Worm (Caenorhabditis elegans) whole organism, L4 larva: Measurements from ENCODE around the gene F52H2.5.

Source experiments
- D1046.2 ChIP-seq: fragments of 200-800 bp; sonication (Bioruptor generic); IDR thresholded peaks from 2 replicates; pipeline ENCODE4 v1.3.6; 2022; ENCODE audit warnings: missing genetic modification characterization, missing compliant biosample characterization
- F10B5.3 ChIP-seq: sonication (generic microtip); optimal IDR thresholded peaks from 2 replicates; lab custom pipeline; 2016; ENCODE audit warnings: mild to moderate bottlenecking, missing genetic modification characterization, missing compliant biosample characterization
- F26F4.8 ChIP-seq: fragments of 200-800 bp; sonication (Bioruptor generic); conservative IDR thresholded peaks from 2 replicates; pipeline ENCODE4 v1.3.6; 2022; ENCODE audit warnings: missing genetic modification characterization, missing compliant biosample characterization
- F37D6.2 ChIP-seq: sonication (generic microtip); optimal IDR thresholded peaks from 2 replicates; lab custom pipeline; 2016; ENCODE audit warnings: mild to moderate bottlenecking, missing genetic modification characterization, missing compliant biosample characterization
- F44E2.7 ChIP-seq: fragments of 200-800 bp; sonication (Bioruptor generic); IDR thresholded peaks from 2 replicates; pipeline ENCODE4 v2.1.2; 2022; ENCODE audit warnings: missing genetic modification characterization, missing compliant biosample characterization
- T20F7.1 ChIP-seq: fragments of 200-800 bp; sonication (Bioruptor generic); optimal IDR thresholded peaks from 2 replicates; lab custom pipeline; 2018; ENCODE audit warnings: mild to moderate bottlenecking, missing genetic modification characterization, missing compliant biosample characterization
- T26A8.4 ChIP-seq: fragments of 200-800 bp; sonication (Bioruptor generic); IDR thresholded peaks from 2 replicates; pipeline ENCODE4 v1.3.6; 2022; ENCODE audit warnings: missing genetic modification characterization, missing compliant biosample characterization
- Y5F2A.4 ChIP-seq: fragments of 200-800 bp; sonication (Bioruptor generic); optimal IDR thresholded peaks from 2 replicates; lab custom pipeline; 2018; ENCODE audit warnings: mild to moderate bottlenecking, missing genetic modification characterization, missing compliant biosample characterization
- ZK337.2 ChIP-seq: fragments of 200-800 bp; sonication (Bioruptor generic); IDR thresholded peaks from 2 replicates; pipeline ENCODE4 v1.3.6; 2022; ENCODE audit warnings: missing genetic modification reagents, missing genetic modification characterization, missing compliant biosample characterization
- ZK546.5 ChIP-seq, 2 experiments: sonication (generic microtip); optimal IDR thresholded peaks; 2 replicates each; lab custom pipeline; 2017; ENCODE audit warnings: missing biosample characterization in 2 of 2, missing genetic modification characterization in 2 of 2
- ceh-44 ChIP-seq: fragments of 200-800 bp; sonication (Bioruptor generic); IDR thresholded peaks from 2 replicates; pipeline ENCODE4 v1.3.6; 2022; ENCODE audit warnings: missing genetic modification reagents, missing genetic modification characterization, missing compliant biosample characterization
- dmd-9 ChIP-seq: fragments of 200-800 bp; sonication (Bioruptor generic); IDR thresholded peaks from 2 replicates; pipeline ENCODE4 v1.3.6; 2022; ENCODE audit warnings: missing genetic modification reagents, missing genetic modification characterization, missing compliant biosample characterization
- dpl-1 ChIP-seq: fragments of 150-350 bp; optimal IDR thresholded peaks from 2 replicates; lab custom pipeline; 2014; ENCODE audit warnings: missing biosample characterization, missing genetic modification reagents, missing genetic modification characterization
- egl-27 ChIP-seq: sonication (generic microtip); optimal IDR thresholded peaks from 3 replicates; lab custom pipeline; 2017; ENCODE audit warnings: missing biosample characterization, missing genetic modification reagents, missing genetic modification characterization
- egl-43 ChIP-seq: fragments of 200-800 bp; sonication (Bioruptor generic); IDR thresholded peaks from 2 replicates; pipeline ENCODE4 v1.3.6; 2022; ENCODE audit warnings: missing genetic modification reagents, missing genetic modification characterization, missing compliant biosample characterization
- fkh-10 ChIP-seq: fragments of 150-350 bp; optimal IDR thresholded peaks from 2 replicates; lab custom pipeline; 2014; ENCODE audit warnings: missing biosample characterization, missing genetic modification reagents, missing genetic modification characterization
- hif-1 ChIP-seq, 2 experiments: sonication (generic microtip); optimal IDR thresholded peaks; 2 replicates each; lab custom pipeline; 2016 to 2017; ENCODE audit warnings: missing compliant biosample characterization in 2 of 2, missing genetic modification characterization in 2 of 2, missing genetic modification reagents in 2 of 2, missing genotype in 2 of 2, mild to moderate bottlenecking in 1 of 2
- hlh-30 ChIP-seq: sonication (generic microtip); optimal IDR thresholded peaks from 2 replicates; lab custom pipeline; 2017; ENCODE audit warnings: antibody characterized with exemption, mild to moderate bottlenecking, missing genetic modification characterization, missing compliant biosample characterization; ENCODE audit not compliant: insufficient read depth
- jun-1 ChIP-seq: fragments of 150-350 bp; optimal IDR thresholded peaks from 2 replicates; lab custom pipeline; 2014; ENCODE audit warnings: missing biosample characterization, missing genetic modification reagents, missing genetic modification characterization
- lsy-2 ChIP-seq, 2 experiments: fragments of 150-350 bp in 1 of 2; sonication (generic microtip) in 1 of 2; optimal IDR thresholded peaks; 2 replicates each; lab custom pipeline; 2014 to 2017; ENCODE audit warnings: missing biosample characterization in 2 of 2, missing genetic modification characterization in 2 of 2
- madf-5 ChIP-seq, 2 experiments: fragments of 200-800 bp; sonication (Bioruptor generic); IDR thresholded peaks; 2 replicates each; pipeline ENCODE4 v1.3.6; 2022; ENCODE audit warnings: missing compliant biosample characterization in 2 of 2, missing genetic modification characterization in 2 of 2
- madf-9 ChIP-seq: fragments of 200-800 bp; sonication (Bioruptor generic); conservative IDR thresholded peaks from 2 replicates; pipeline ENCODE4 v1.3.6; 2022; ENCODE audit warnings: missing genetic modification reagents, missing genetic modification characterization, missing compliant biosample characterization
- mdt-29 ChIP-seq: fragments of 200-800 bp; sonication (Bioruptor generic); IDR thresholded peaks from 2 replicates; pipeline ENCODE4 v1.3.6; 2022; ENCODE audit warnings: missing genetic modification reagents, missing genetic modification characterization, missing compliant biosample characterization
- mes-2 ChIP-seq: sonication (generic microtip); optimal IDR thresholded peaks from 2 replicates; lab custom pipeline; 2016; ENCODE audit warnings: missing genotype, mild to moderate bottlenecking, missing genetic modification characterization, missing compliant biosample characterization; ENCODE audit not compliant: poor library complexity, severe bottlenecking
- mxl-3 ChIP-seq: fragments of 200-800 bp; sonication (Bioruptor generic); optimal IDR thresholded peaks from 2 replicates; lab custom pipeline; 2018; ENCODE audit warnings: mild to moderate bottlenecking, missing genetic modification characterization, missing compliant biosample characterization
- nhr-10 ChIP-seq: fragments of 150-350 bp; optimal IDR thresholded peaks from 2 replicates; lab custom pipeline; 2014; ENCODE audit warnings: missing biosample characterization, missing genetic modification characterization
- nhr-102 ChIP-seq: sonication (generic microtip); optimal IDR thresholded peaks from 2 replicates; lab custom pipeline; 2016; ENCODE audit warnings: mild to moderate bottlenecking, missing genetic modification characterization, moderate library complexity, missing compliant biosample characterization
- nhr-28 ChIP-seq: fragments of 150-350 bp; optimal IDR thresholded peaks from 2 replicates; lab custom pipeline; 2014; ENCODE audit warnings: missing biosample characterization, missing genetic modification characterization
- nhr-41 ChIP-seq: fragments of 200-800 bp; sonication (Bioruptor generic); IDR thresholded peaks from 2 replicates; pipeline ENCODE4 v1.3.6; 2022; ENCODE audit warnings: missing genetic modification reagents, missing genetic modification characterization, missing compliant biosample characterization
- nhr-48 ChIP-seq: sonication (generic microtip); optimal IDR thresholded peaks from 2 replicates; lab custom pipeline; 2016; ENCODE audit warnings: mild to moderate bottlenecking, missing genetic modification characterization, missing compliant biosample characterization
- nhr-77 ChIP-seq: fragments of 150-350 bp; optimal IDR thresholded peaks from 2 replicates; lab custom pipeline; 2014; ENCODE audit warnings: missing biosample characterization, missing genetic modification characterization
- pha-4 ChIP-seq, 2 experiments: fragments of 150-350 bp in 1 of 2; fragments of 200-800 bp in 1 of 2; sonication (Bioruptor generic) in 1 of 2; IDR thresholded peaks in 1 of 2; optimal IDR thresholded peaks in 1 of 2; 2 replicates each; pipeline versions ENCODE4 v1.3.6 to Lab custom; 2014 to 2022; ENCODE audit warnings: missing genetic modification characterization in 2 of 2, missing genetic modification reagents in 2 of 2, missing biosample characterization in 1 of 2, missing compliant biosample characterization in 1 of 2
- set-16 ChIP-seq: fragments of 200-800 bp; sonication (Bioruptor generic); IDR thresholded peaks from 2 replicates; pipeline ENCODE4 v1.3.6; 2022; ENCODE audit warnings: missing genetic modification reagents, missing genetic modification characterization, missing compliant biosample characterization
- skn-1 ChIP-seq: fragments of 150-350 bp; optimal IDR thresholded peaks from 2 replicates; lab custom pipeline; 2014; ENCODE audit warnings: missing biosample characterization, missing genetic modification characterization
- spr-1 ChIP-seq: sonication (generic microtip); optimal IDR thresholded peaks from 2 replicates; lab custom pipeline; 2016; ENCODE audit warnings: mild to moderate bottlenecking, missing genetic modification characterization, missing compliant biosample characterization
- spr-3 ChIP-seq: fragments of 200-800 bp; sonication (Bioruptor generic); optimal IDR thresholded peaks from 2 replicates; lab custom pipeline; 2018; ENCODE audit warnings: mild to moderate bottlenecking, missing genetic modification characterization, missing compliant biosample characterization
- tra-1 ChIP-seq: fragments of 200-800 bp; sonication (Bioruptor generic); IDR thresholded peaks from 2 replicates; pipeline ENCODE4 v1.3.6; 2022; ENCODE audit warnings: missing genetic modification reagents, missing genetic modification characterization, missing compliant biosample characterization
- unc-130 ChIP-seq: sonication (generic microtip); optimal IDR thresholded peaks from 2 replicates; lab custom pipeline; 2016; ENCODE audit warnings: missing genetic modification reagents, missing genetic modification characterization, missing compliant biosample characterization
- unc-39 ChIP-seq: sonication (generic microtip); optimal IDR thresholded peaks from 2 replicates; lab custom pipeline; 2017; ENCODE audit warnings: missing biosample characterization, missing genetic modification characterization
- zfp-2 ChIP-seq: sonication (generic microtip); optimal IDR thresholded peaks from 2 replicates; lab custom pipeline; 2016; ENCODE audit warnings: mild to moderate bottlenecking, missing genetic modification characterization, missing compliant biosample characterization
- zfp-3 ChIP-seq: fragments of 200-800 bp; sonication (Bioruptor generic); conservative IDR thresholded peaks from 2 replicates; pipeline ENCODE4 v1.3.6; 2022; ENCODE audit warnings: missing genetic modification reagents, missing genetic modification characterization, missing compliant biosample characterization
- zip-11 ChIP-seq: fragments of 200-800 bp; sonication (Bioruptor generic); IDR thresholded peaks from 2 replicates; pipeline ENCODE4 v1.3.6; 2022; ENCODE audit warnings: missing genetic modification characterization, missing compliant biosample characterization
- ztf-7 ChIP-seq: fragments of 150-350 bp; optimal IDR thresholded peaks from 2 replicates; lab custom pipeline; 2014; ENCODE audit warnings: missing biosample characterization, missing genetic modification characterization

F52H2.5 gene

ce11 chrX:2527877-2528276 is 32.0 kb downstream of the F52H2.5 start (continued):
- TF ChIP-seq pha-4 (GFP tag; IDR thresholded peaks at IDR 0.05; lab: Robert Waterston, UW) = peak; percentile 80
- no peak for TF ChIP-seq pha-4 (tag; optimal IDR thresholded peaks at IDR 0.05; lab: Kevin White, UChicago)
- peak; percentile 75 for TF ChIP-seq mes-2 (tag; lab: Kevin White, UChicago)
- TF ChIP-seq egl-43 (GFP tag; lab: Robert Waterston, UW) = peak; percentile 87
- no peak for TF ChIP-seq zip-11 (GFP tag; lab: Robert Waterston, UW)
- peak; percentile 37 for TF ChIP-seq nhr-102 (tag; lab: Kevin White, UChicago)
- TF ChIP-seq D1046.2 = 0 out of 2 replicates have a peak, but pooled peaks have one; percentile 63
- no peak for TF ChIP-seq unc-39 (tag; lab: Kevin White, UChicago)
- TF ChIP-seq T20F7.1 (GFP tag; lab: Kevin White, UChicago) = no peak
- peak; percentile 8 for TF ChIP-seq unc-130 (GFP tag; lab: Kevin White, UChicago)
- peak; percentile 54; the same call in 1 of the 2 replicates for TF ChIP-seq set-16
- TF ChIP-seq ceh-44 = peak; percentile 57
- no peak for TF ChIP-seq nhr-28
- TF ChIP-seq T26A8.4 (GFP tag; lab: Robert Waterston, UW) = peak; percentile 61
- 0 out of 4 replicates have a peak, but pooled peaks of 1 of the 2 experiments have one; percentile 62 for TF ChIP-seq madf-5 (GFP tag; IDR thresholded peaks at IDR 0.05; lab: Robert Waterston, UW)
- TF ChIP-seq spr-3 (GFP tag; lab: Kevin White, UChicago) = peak; percentile 34
- TF ChIP-seq mxl-3 (GFP tag; lab: Kevin White, UChicago) = peak; percentile 8
- peak; percentile 79 for TF ChIP-seq dmd-9
- TF ChIP-seq ztf-7 (tag; lab: Kevin White, UChicago) = no peak
- TF ChIP-seq nhr-77 (tag; lab: Kevin White, UChicago) = no peak
- 0 out of 2 replicates have a peak, but pooled peaks have one; percentile 52 for TF ChIP-seq ZK337.2 (GFP tag; lab: Robert Waterston, UW)
- TF ChIP-seq lsy-2 (tag; optimal IDR thresholded peaks at IDR 0.05; lab: Kevin White, UChicago) = peak in 1 of 2 experiments; percentile 46
- TF ChIP-seq F37D6.2 (tag; lab: Kevin White, UChicago) = peak; percentile 37
- no peak for TF ChIP-seq egl-27 (tag; lab: Kevin White, UChicago)
- TF ChIP-seq ZK546.5 (tag; optimal IDR thresholded peaks at IDR 0.05; lab: Kevin White, UChicago) = no peak
- peak; percentile 34 for TF ChIP-seq spr-1 (tag; lab: Kevin White, UChicago)
- peak; percentile 59; the same call in 1 of the 2 replicates for TF ChIP-seq tra-1 (GFP tag; lab: Robert Waterston, UW)
- no peak for TF ChIP-seq jun-1 (tag; lab: Kevin White, UChicago)
- 0 out of 2 replicates have a peak, but pooled peaks have one; percentile 37 for TF ChIP-seq nhr-41 (GFP tag; lab: Robert Waterston, UW)
- peak; percentile 57; the same call in 1 of the 2 replicates for TF ChIP-seq madf-9 (GFP tag; lab: Robert Waterston, UW)
- no peak for TF ChIP-seq hif-1 (tag; optimal IDR thresholded peaks at IDR 0.05; lab: Kevin White, UChicago)
- TF ChIP-seq dpl-1 = no peak
- peak; percentile 4 for TF ChIP-seq fkh-10 (GFP tag; lab: Kevin White, UChicago)
- TF ChIP-seq zfp-3 (GFP tag; lab: Robert Waterston, UW) = peak; percentile 63; the same call in 1 of the 2 replicates
- 0 out of 2 replicates have a peak, but pooled peaks have one; percentile 51 for TF ChIP-seq F44E2.7
- TF ChIP-seq skn-1 (tag; lab: Kevin White, UChicago) = no peak
- no peak for TF ChIP-seq nhr-10 (tag; lab: Kevin White, UChicago)
- 0 out of 2 replicates have a peak, but pooled peaks have one; percentile 41 for TF ChIP-seq mdt-29
- TF ChIP-seq nhr-48 (tag; lab: Kevin White, UChicago) = no peak
- TF ChIP-seq Y5F2A.4 (GFP tag; lab: Kevin White, UChicago) = peak; percentile 34
- peak; percentile 12 for TF ChIP-seq hlh-30 (tag; lab: Kevin White, UChicago)
- 0 out of 2 replicates have a peak, but pooled peaks have one; percentile 47 for TF ChIP-seq F26F4.8
- peak; percentile 52 for TF ChIP-seq F10B5.3 (tag; lab: Kevin White, UChicago)
- TF ChIP-seq zfp-2 (tag; lab: Kevin White, UChicago) = peak; percentile 2
